Worm (Caenorhabditis elegans): Measurements from ENCODE around the gene lrr-1.

ce11 chrII:4992977-4993376, 43.3 kb downstream of the lrr-1 start, which contains the start of gene pigb-1:
- no peak for TF ChIP-seq fkh-10 (GFP tag; optimal IDR thresholded peaks at IDR 0.05)
- no peak for TF ChIP-seq ztf-11 (tag; optimal IDR thresholded peaks at IDR 0.05)
- TF ChIP-seq lin-13 (GFP tag; optimal IDR thresholded peaks at IDR 0.05), result no peak
- no peak for TF ChIP-seq lin-39 (tag; optimal IDR thresholded peaks at IDR 0.05)
- TF ChIP-seq pqm-1 (tag; optimal IDR thresholded peaks at IDR 0.05), result no peak
- no peak for TF ChIP-seq ces-1 (GFP tag; optimal IDR thresholded peaks at IDR 0.05)
- TF ChIP-seq R02D3.7 (tag; optimal IDR thresholded peaks at IDR 0.05), result no peak
- TF ChIP-seq nhr-6 (tag; optimal IDR thresholded peaks at IDR 0.05), result no peak
- no peak for TF ChIP-seq daf-19 (GFP tag; conservative IDR thresholded peaks at IDR 0.05)
- no peak for TF ChIP-seq skn-1 (tag; optimal IDR thresholded peaks at IDR 0.05)
- no peak for TF ChIP-seq mdl-1 (tag; optimal IDR thresholded peaks at IDR 0.05)
- no peak for TF ChIP-seq unc-62 (GFP tag; optimal IDR thresholded peaks at IDR 0.05 in 1 of 2)
- no peak for TF ChIP-seq unc-62 (tag; optimal IDR thresholded peaks at IDR 0.05)
- TF ChIP-seq daf-8 (GFP tag; IDR thresholded peaks at IDR 0.05), result no peak
- TF ChIP-seq zag-1 (tag; optimal IDR thresholded peaks at IDR 0.05), result no peak
